Worm (Caenorhabditis elegans) whole organism, midembryonic: Measurements from ENCODE around the gene C50H2.13.

ENCODE experiments used
- T22C8.4 ChIP-seq: fragments of 200-800 bp; sonication (Bioruptor generic); IDR thresholded peaks from 2 replicates; pipeline ENCODE4 v1.3.6; 2022; ENCODE audit warnings: missing genetic modification characterization, missing compliant biosample characterization
- cog-1 ChIP-seq: sonication (generic microtip); optimal IDR thresholded peaks from 2 replicates; lab custom pipeline; 2016; ENCODE audit warnings: missing genetic modification characterization, missing compliant biosample characterization
- flt-1 ChIP-seq: fragments of 200-800 bp; sonication (Bioruptor generic); IDR thresholded peaks from 2 replicates; pipeline ENCODE4 v1.3.6; 2022; ENCODE audit warnings: missing genetic modification characterization, missing compliant biosample characterization
- klf-2 ChIP-seq: fragments of 200-800 bp; sonication (Bioruptor generic); conservative IDR thresholded peaks from 2 replicates; pipeline ENCODE4 v1.3.6; 2022; ENCODE audit warnings: missing genetic modification reagents, missing genetic modification characterization, missing compliant biosample characterization
- med-1 ChIP-seq: sonication (generic microtip); optimal IDR thresholded peaks from 2 replicates; lab custom pipeline; 2017; ENCODE audit warnings: missing genetic modification characterization, mild to moderate bottlenecking, missing compliant biosample characterization, antibody characterized with exemption, missing genetic modification reagents; ENCODE audit not compliant: insufficient read depth
- ref-1 ChIP-seq: fragments of 200-800 bp; sonication (Bioruptor generic); conservative IDR thresholded peaks from 2 replicates; pipeline ENCODE4 v1.3.6; 2022; ENCODE audit warnings: missing genetic modification reagents, missing genetic modification characterization, missing compliant biosample characterization
- tab-1 ChIP-seq: fragments of 200-800 bp; sonication (Bioruptor generic); IDR thresholded peaks from 2 replicates; pipeline ENCODE4 v1.3.6; 2022; ENCODE audit warnings: missing genetic modification characterization, missing compliant biosample characterization
- ztf-23 ChIP-seq: fragments of 200-800 bp; sonication (Bioruptor generic); IDR thresholded peaks from 2 replicates; pipeline ENCODE4 v1.3.6; 2022; ENCODE audit warnings: missing genetic modification reagents, missing genetic modification characterization, missing compliant biosample characterization
- ztf-29 ChIP-seq: fragments of 200-800 bp; sonication (Bioruptor generic); IDR thresholded peaks from 2 replicates; pipeline ENCODE4 v1.3.6; 2022; ENCODE audit warnings: missing genetic modification reagents, missing genetic modification characterization, missing compliant biosample characterization

Gene C50H2.13

DNA sequence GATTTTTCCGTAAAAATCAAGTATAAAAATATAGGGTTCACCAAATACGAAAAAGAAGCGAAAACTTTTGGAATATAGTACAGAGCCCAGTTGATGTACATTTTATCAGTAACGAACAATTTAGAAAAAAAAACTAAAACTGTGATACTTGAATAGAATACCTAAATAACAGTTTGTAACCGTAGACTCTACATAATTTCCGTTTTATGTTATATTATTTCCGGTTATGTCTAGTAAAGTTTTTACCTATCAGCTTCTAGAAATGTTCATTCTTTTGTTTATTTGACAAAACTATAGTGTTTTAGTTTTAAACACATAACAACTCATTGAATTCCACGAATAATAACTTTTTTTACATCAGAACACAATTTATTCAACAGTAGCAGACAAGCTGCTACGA, 11.1 kb downstream of the C50H2.13 start, which contains the start of gene srj-33:
Gene srj-33, minus strand, starts transcription at position 101 of the 400 bp plus-strand sequence.
- TF ChIP-seq med-1 (GFP tag; lab: Kevin White, UChicago) (no peak), flt-1 (GFP tag; lab: Robert Waterston, UW) (no peak), ztf-23 (GFP tag; lab: Robert Waterston, UW) (no peak), cog-1 (no peak), ref-1 (GFP tag; lab: Robert Waterston, UW) (no peak), tab-1 (GFP tag; lab: Robert Waterston, UW) (no peak), klf-2 (GFP tag; lab: Robert Waterston, UW) (no peak), T22C8.4 (no peak), ztf-29 (no peak)

DNA sequence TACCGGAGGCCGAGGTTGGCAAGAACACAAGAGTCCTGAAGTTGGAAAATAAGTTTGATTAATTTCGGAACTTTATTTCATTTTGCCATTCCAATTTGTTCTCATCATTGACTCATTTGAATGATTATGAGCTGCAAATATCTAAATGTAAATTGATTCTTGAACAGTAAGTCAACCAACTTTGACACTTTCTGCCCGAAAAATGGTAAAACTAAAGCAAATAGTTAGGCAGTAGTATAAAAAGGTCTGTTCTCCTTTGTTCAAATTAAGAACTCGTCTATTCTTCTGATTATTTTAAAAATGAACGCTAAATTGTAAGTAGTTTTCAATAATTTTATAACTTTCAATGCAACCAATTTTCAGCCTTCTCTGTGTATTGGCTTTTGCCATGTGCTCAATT, 16.7 kb downstream of the C50H2.13 start, which contains the start of gene fipr-12:
Gene fipr-12, plus strand, starts transcription at position 301 of the 400 bp plus-strand sequence.
- no peak for TF ChIP-seq flt-1 (GFP tag; lab: Robert Waterston, UW)
- no peak for TF ChIP-seq cog-1
- no peak for TF ChIP-seq ref-1 (GFP tag; lab: Robert Waterston, UW)
- TF ChIP-seq med-1 (GFP tag; lab: Kevin White, UChicago): no peak
- TF ChIP-seq tab-1 (GFP tag; lab: Robert Waterston, UW): no peak
- no peak for TF ChIP-seq T22C8.4
- no peak for TF ChIP-seq ztf-23 (GFP tag; lab: Robert Waterston, UW)
- no peak for TF ChIP-seq ztf-29
- TF ChIP-seq klf-2 (GFP tag; lab: Robert Waterston, UW): no peak

DNA sequence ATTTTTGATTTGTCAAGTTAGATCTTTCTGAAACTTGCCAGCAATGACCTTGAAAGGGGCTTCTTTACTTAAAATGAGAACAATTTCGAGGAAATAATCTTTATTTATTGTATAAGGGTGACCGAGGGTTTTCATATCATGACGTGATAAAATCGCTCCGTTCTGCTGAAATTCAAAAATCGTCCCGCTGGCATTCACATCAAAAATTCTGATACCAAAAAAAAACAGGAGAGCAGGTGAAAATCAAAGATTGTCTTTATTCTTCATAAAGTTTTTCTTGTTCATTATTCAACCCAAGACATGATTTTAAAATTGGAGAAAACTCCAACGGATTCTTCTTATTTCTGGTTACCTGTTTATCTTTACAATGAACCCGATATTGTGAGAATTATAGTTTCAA, 17.8 kb downstream of the C50H2.13 start, which contains the start of gene sre-28:
Gene sre-28, plus strand, starts transcription at position 301 of the 400 bp plus-strand sequence.
- TF ChIP-seq T22C8.4: no peak
- TF ChIP-seq ztf-23 (GFP tag; lab: Robert Waterston, UW): no peak
- no peak for TF ChIP-seq med-1 (GFP tag; lab: Kevin White, UChicago)

ce11 chrV:9948840-9949239, 22.5 kb downstream of the C50H2.13 start, which contains the start of gene nlp-58:
nlp-58 (minus strand) TSS chrV:9948940.
- no peak for TF ChIP-seq T22C8.4
- no peak for TF ChIP-seq ztf-23 (GFP tag; lab: Robert Waterston, UW)
- no peak for TF ChIP-seq klf-2 (GFP tag; lab: Robert Waterston, UW)
- TF ChIP-seq med-1 (GFP tag; lab: Kevin White, UChicago): no peak
- TF ChIP-seq ref-1 (GFP tag; lab: Robert Waterston, UW): no peak
- no peak for TF ChIP-seq ztf-29
- TF ChIP-seq cog-1: no peak
- TF ChIP-seq tab-1 (GFP tag; lab: Robert Waterston, UW): no peak
- no peak for TF ChIP-seq flt-1 (GFP tag; lab: Robert Waterston, UW)

DNA sequence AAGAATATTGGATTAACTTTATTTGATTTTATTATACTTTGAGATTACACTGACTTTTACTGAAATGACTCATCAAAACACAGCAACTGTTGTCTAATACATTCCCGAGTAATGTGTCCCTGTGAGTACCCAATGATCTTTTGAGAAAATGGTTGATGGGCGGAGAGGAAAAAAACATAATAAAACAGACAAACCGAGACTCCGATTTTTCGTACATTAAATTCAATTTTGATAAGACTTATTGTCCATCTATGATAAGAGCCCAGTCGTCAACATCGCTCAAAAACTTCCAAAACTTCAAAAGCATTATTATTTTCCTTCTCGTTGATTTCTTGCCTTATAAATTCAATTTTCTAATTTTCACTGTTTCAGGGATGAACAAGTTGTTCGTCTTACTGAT, 24.5 kb downstream of the C50H2.13 start, which contains the start of gene ttr-46:
Gene ttr-46, plus strand, starts transcription at position 373 of the 400 bp plus-strand sequence.
- TF ChIP-seq T22C8.4: no peak
- no peak for TF ChIP-seq tab-1 (GFP tag; lab: Robert Waterston, UW)
- TF ChIP-seq ztf-29: no peak
- TF ChIP-seq ztf-23 (GFP tag; lab: Robert Waterston, UW): no peak
- TF ChIP-seq flt-1 (GFP tag; lab: Robert Waterston, UW): no peak

ce11 chrV:9952396-9952795, 26.1 kb downstream of the C50H2.13 start, which contains the start of gene mam-5:
mam-5 (plus strand) TSS chrV:9952699.
- TF ChIP-seq ztf-23 (GFP tag; lab: Robert Waterston, UW): no peak
- TF ChIP-seq med-1 (GFP tag; lab: Kevin White, UChicago): no peak
- no peak for TF ChIP-seq tab-1 (GFP tag; lab: Robert Waterston, UW)
- no peak for TF ChIP-seq T22C8.4
- TF ChIP-seq ztf-29: no peak
- TF ChIP-seq klf-2 (GFP tag; lab: Robert Waterston, UW): no peak
- no peak for TF ChIP-seq cog-1
- no peak for TF ChIP-seq flt-1 (GFP tag; lab: Robert Waterston, UW)
- no peak for TF ChIP-seq ref-1 (GFP tag; lab: Robert Waterston, UW)

- no peak for TF ChIP-seq med-1 (GFP tag; lab: Kevin White, UChicago)
- TF ChIP-seq ztf-29: no peak
- TF ChIP-seq ref-1 (GFP tag; lab: Robert Waterston, UW): no peak
- no peak for TF ChIP-seq ztf-23 (GFP tag; lab: Robert Waterston, UW)
- TF ChIP-seq cog-1: no peak
These were observed 31.9 kb downstream of the C50H2.13 start, which contains the start of gene anmt-3 for ce11 chrV:9958231-9958630. anmt-3 (minus strand) TSS chrV:9958331.

DNA sequence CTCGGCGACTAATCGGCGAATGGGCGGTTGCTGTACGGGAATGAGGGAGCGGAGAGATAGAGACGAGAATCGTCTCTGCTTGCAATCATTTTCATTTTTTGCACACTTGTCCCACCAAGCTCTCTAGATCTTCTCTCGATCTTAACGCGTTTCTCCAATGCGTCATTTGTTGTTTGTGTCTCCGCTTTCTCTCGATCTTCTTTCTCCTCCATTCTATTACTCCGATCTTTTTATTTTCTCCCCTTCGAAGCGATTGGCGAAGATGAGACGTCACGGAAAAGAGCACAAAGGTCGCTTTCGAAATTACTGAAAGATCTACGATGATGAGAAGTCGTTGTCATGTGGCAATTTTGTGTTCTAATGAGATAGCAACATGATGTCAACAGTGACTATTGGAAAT, 32.3 kb downstream of the C50H2.13 start:
- TF ChIP-seq ztf-23 (GFP tag; lab: Robert Waterston, UW): no peak

ce11 chrV:9960376-9960775, 34.0 kb downstream of the C50H2.13 start, which contains the start of gene T07C12.10:
T07C12.10 (minus strand) TSS chrV:9960476.
- no peak for TF ChIP-seq cog-1
- no peak for TF ChIP-seq flt-1 (GFP tag; lab: Robert Waterston, UW)
- no peak for TF ChIP-seq tab-1 (GFP tag; lab: Robert Waterston, UW)
- no peak for TF ChIP-seq T22C8.4
- TF ChIP-seq ref-1 (GFP tag; lab: Robert Waterston, UW): no peak
- TF ChIP-seq ztf-23 (GFP tag; lab: Robert Waterston, UW): no peak
- no peak for TF ChIP-seq klf-2 (GFP tag; lab: Robert Waterston, UW)
- TF ChIP-seq ztf-29: no peak
- TF ChIP-seq med-1 (GFP tag; lab: Kevin White, UChicago): no peak

DNA sequence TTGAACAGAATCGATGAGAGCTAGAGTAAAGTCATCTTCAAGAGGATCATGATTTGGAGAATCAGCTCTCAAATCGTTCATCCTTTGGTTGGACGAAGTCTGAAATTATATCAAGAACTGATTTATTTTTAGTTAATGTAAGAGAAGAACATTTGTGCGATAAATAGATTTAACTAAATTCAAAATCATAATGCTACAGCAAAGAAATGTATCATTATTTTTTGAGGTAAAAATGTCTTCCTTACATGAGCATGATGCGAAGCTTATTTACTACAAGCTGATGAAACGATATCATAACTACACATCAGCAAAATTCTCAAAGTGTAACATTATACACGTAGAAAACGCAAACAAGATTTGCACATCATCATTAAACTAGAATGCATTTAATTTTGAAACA, 36.1 kb downstream of the C50H2.13 start, which contains the start of gene madf-4:
Gene madf-4, minus strand, starts transcription at position 101 of the 400 bp plus-strand sequence.
- no peak for TF ChIP-seq ref-1 (GFP tag; lab: Robert Waterston, UW)
- no peak for TF ChIP-seq klf-2 (GFP tag; lab: Robert Waterston, UW)
- TF ChIP-seq ztf-23 (GFP tag; lab: Robert Waterston, UW): no peak
- TF ChIP-seq cog-1: no peak
- TF ChIP-seq flt-1 (GFP tag; lab: Robert Waterston, UW): no peak
- no peak for TF ChIP-seq T22C8.4
- TF ChIP-seq med-1 (GFP tag; lab: Kevin White, UChicago): no peak
- TF ChIP-seq tab-1 (GFP tag; lab: Robert Waterston, UW): no peak
- no peak for TF ChIP-seq ztf-29
